Worm (Caenorhabditis elegans): ENCODE data around the gene tag-335.

DNA sequence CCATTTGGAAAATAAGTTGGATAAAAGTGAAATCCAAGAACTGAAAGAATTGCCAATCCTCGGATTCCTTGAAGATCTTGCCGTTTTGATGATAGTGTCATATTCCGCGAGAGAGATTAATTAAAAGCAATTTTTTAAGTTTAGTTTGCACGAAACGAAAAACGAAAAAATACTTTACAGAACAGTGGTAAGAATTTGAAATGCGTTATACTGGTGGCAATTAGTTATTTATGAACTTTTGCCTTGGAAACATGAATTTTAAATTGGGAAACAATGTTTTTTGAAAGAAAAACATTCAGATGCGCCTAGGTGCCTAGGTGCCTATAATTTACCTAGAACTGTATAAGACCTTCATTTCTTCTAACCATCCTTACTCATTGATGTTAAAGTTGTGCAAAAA is 29.3 kb upstream of the tag-335 start, which contains the start of gene oac-57:
- no peak for TF ChIP-seq unc-62 (GFP tag; optimal IDR thresholded peaks at IDR 0.05)
- no peak for TF ChIP-seq blmp-1 (tag; optimal IDR thresholded peaks at IDR 0.05; ENCODE audit: insufficient read depth)
- no peak for TF ChIP-seq skn-1 (tag; optimal IDR thresholded peaks at IDR 0.05)
- no peak for TF ChIP-seq aly-2 (tag; optimal IDR thresholded peaks at IDR 0.05)
- no peak for TF ChIP-seq fos-1 (tag; optimal IDR thresholded peaks at IDR 0.05)
- TF ChIP-seq lin-39 (tag; optimal IDR thresholded peaks at IDR 0.05): no peak
- no peak for TF ChIP-seq mdl-1 (tag; optimal IDR thresholded peaks at IDR 0.05)
- TF ChIP-seq zag-1 (tag; optimal IDR thresholded peaks at IDR 0.05): no peak
- no peak for TF ChIP-seq dmd-4 (tag; optimal IDR thresholded peaks at IDR 0.05)

Measured in whole organism, L2 larva.